Worm (Caenorhabditis elegans) whole organism, L2 larva: ENCODE measurements around the gene C50F4.4.

Experiments
- crh-2 ChIP-seq: sonication (generic microtip); optimal IDR thresholded peaks from 2 replicates; lab custom pipeline; 2017; ENCODE audit warnings: missing biosample characterization, missing genetic modification characterization
- ztf-4 ChIP-seq: fragments of 150-350 bp; optimal IDR thresholded peaks from 2 replicates; lab custom pipeline; 2014; ENCODE audit warnings: missing biosample characterization, missing genetic modification characterization

Gene C50F4.4

ce11 chrV:9584263-9584662, 47.7 kb downstream of the C50F4.4 start:
- TF ChIP-seq crh-2 (tag; lab: Kevin White, UChicago) (peak; percentile 67), ztf-4 (tag; lab: Kevin White, UChicago) (no peak)
